Fruit fly (Drosophila melanogaster) whole organism, adult: ENCODE results near the gene CG12071.

ENCODE experiments used
- CG12768 ChIP-seq: fragments of 200-800 bp; sonication (Bioruptor generic); optimal IDR thresholded peaks from 2 replicates; lab custom pipeline; 2017; ENCODE audit warnings: missing biosample characterization, missing genetic modification characterization, mild to moderate bottlenecking, moderate library complexity, missing genetic modification reagents
- CG1620 ChIP-seq: fragments of 200-800 bp; sonication (Bioruptor generic); optimal IDR thresholded peaks from 2 replicates; lab custom pipeline; 2016; ENCODE audit warnings: missing biosample characterization, missing genetic modification characterization
- CG33017 ChIP-seq: fragments of 200-800 bp; sonication (Bioruptor generic); optimal IDR thresholded peaks from 2 replicates; lab custom pipeline; 2018; ENCODE audit warnings: missing biosample characterization, mild to moderate bottlenecking, missing genetic modification characterization, moderate library complexity
- CG5204 ChIP-seq: fragments of 200-800 bp; sonication (Bioruptor generic); optimal IDR thresholded peaks from 2 replicates; lab custom pipeline; 2016; ENCODE audit warnings: missing biosample characterization, missing genetic modification characterization
- CG7045 ChIP-seq: fragments of 200-800 bp; sonication (Bioruptor generic); optimal IDR thresholded peaks from 2 replicates; lab custom pipeline; 2017; ENCODE audit warnings: missing biosample characterization, mild to moderate bottlenecking, missing genetic modification characterization
- CG7101 ChIP-seq: fragments of 200-800 bp; sonication (Bioruptor generic); optimal IDR thresholded peaks from 2 replicates; lab custom pipeline; 2018; ENCODE audit warnings: missing biosample characterization, mild to moderate bottlenecking, missing genetic modification characterization, moderate library complexity
- Clk ChIP-seq: fragments of 200-800 bp; sonication (Bioruptor generic); optimal IDR thresholded peaks from 2 replicates; lab custom pipeline; 2017; ENCODE audit warnings: missing biosample characterization, missing genetic modification characterization
- Crg-1 ChIP-seq: fragments of 200-800 bp; sonication (Bioruptor generic); optimal IDR thresholded peaks from 2 replicates; lab custom pipeline; 2016; ENCODE audit warnings: missing biosample characterization, missing genetic modification characterization
- Mnt ChIP-seq: fragments of 200-800 bp; sonication (Bioruptor generic); optimal IDR thresholded peaks from 2 replicates; lab custom pipeline; 2016; ENCODE audit warnings: missing biosample characterization, mild to moderate bottlenecking, missing genetic modification characterization
- bab1 ChIP-seq: fragments of 200-800 bp; sonication (Bioruptor generic); optimal IDR thresholded peaks from 3 replicates; lab custom pipeline; 2019; ENCODE audit warnings: missing biosample characterization, mild to moderate bottlenecking, missing genetic modification characterization, moderate library complexity
- cic ChIP-seq: fragments of 200-800 bp; sonication (Bioruptor generic); optimal IDR thresholded peaks from 2 replicates; lab custom pipeline; 2017; ENCODE audit warnings: missing biosample characterization, mild to moderate bottlenecking, missing genetic modification characterization, moderate library complexity
- kay ChIP-seq: fragments of 200-800 bp; sonication (Bioruptor generic); peaks from one replicate; lab custom pipeline; 2016; ENCODE audit warnings: missing biosample characterization, missing genetic modification characterization, borderline replicate concordance
- ovo ChIP-seq: fragments of 200-800 bp; sonication (Bioruptor generic); optimal IDR thresholded peaks from 2 replicates; lab custom pipeline; 2016; ENCODE audit warnings: missing biosample characterization, missing genetic modification characterization
- toe ChIP-seq: fragments of 200-800 bp; sonication (Bioruptor generic); optimal IDR thresholded peaks from 2 replicates; lab custom pipeline; 2016; ENCODE audit warnings: missing biosample characterization, missing genetic modification characterization

DNA sequence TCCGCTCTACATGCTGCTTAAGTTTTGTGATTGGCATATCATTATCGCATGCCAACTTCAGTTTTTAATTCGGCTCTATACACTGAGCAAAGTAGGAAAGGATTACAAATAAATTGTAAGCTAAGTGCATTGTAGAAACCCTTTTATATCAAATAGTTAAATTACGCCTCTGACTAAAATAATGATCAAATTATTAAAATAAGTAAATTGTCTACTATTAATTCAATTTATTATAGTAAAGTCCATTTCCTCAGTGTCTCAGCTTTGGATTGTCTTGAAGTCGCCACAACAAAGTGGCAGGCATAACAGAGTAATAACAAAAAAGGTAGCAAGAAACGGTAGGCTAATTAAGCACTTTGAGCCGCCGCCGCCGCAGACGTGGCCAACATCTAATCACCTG, 18.4 kb downstream of the CG12071 start:
- TF ChIP-seq CG7101 (no peak), Crg-1 (GFP tag; lab: Kevin White, UChicago) (no peak), kay (GFP tag; lab: Kevin White, UChicago) (no peak), CG33017 (no peak), cic (GFP tag; lab: Kevin White, UChicago) (no peak), ovo (GFP tag; lab: Kevin White, UChicago) (no peak), toe (GFP tag; lab: Kevin White, UChicago) (no peak), CG12768 (GFP tag; lab: Kevin White, UChicago) (no peak), bab1 (GFP tag; lab: Kevin White, UChicago) (no peak), CG5204 (GFP tag; lab: Kevin White, UChicago) (no peak), CG1620 (no peak), CG7045 (no peak), Clk (GFP tag; lab: Kevin White, UChicago) (no peak), Mnt (GFP tag; lab: Kevin White, UChicago) (no peak)
